Worm (Caenorhabditis elegans): Measurements from ENCODE around the gene Y57G11C.3.

- TF ChIP-seq lin-39 (tag; optimal IDR thresholded peaks at IDR 0.05) (peak; percentile 15), tbx-2 (tag; optimal IDR thresholded peaks at IDR 0.05) (no peak), nhr-12 (tag; optimal IDR thresholded peaks at IDR 0.05) (no peak), ztf-4 (tag; optimal IDR thresholded peaks at IDR 0.05) (peak; percentile 28), ceh-16 (tag; optimal IDR thresholded peaks at IDR 0.05) (no peak)
Measured at ce11 chrIV:14793900-14794624, 26.1 kb downstream of the Y57G11C.3 start.
